Fruit fly (Drosophila melanogaster): ENCODE results near the gene baz.
A peak's percentile ranks its signal among the peaks of the same experiment; 100 is the strongest.

baz gene

dm6 chrX:17229475-17230169 is 69.8 kb downstream of the baz start (continued):
- TF ChIP-seq CG32006 (GFP tag; optimal IDR thresholded peaks at IDR 0.05) (peak; percentile 74), CG6163 (GFP tag; IDR thresholded peaks at IDR 0.05) (no peak), Sox102F (GFP tag; optimal IDR thresholded peaks at IDR 0.05) (peak; percentile 34), OdsH (GFP tag; optimal IDR thresholded peaks at IDR 0.05) (peak; percentile 57), Eip78C (GFP tag) (peak; percentile 83), CG11294 (GFP tag; IDR thresholded peaks at IDR 0.05) (no peak), Sox14 (GFP tag; optimal IDR thresholded peaks at IDR 0.05) (peak; percentile 54), CG3032 (tag; optimal IDR thresholded peaks at IDR 0.05) (peak; percentile 59), salr (GFP tag; optimal IDR thresholded peaks at IDR 0.05) (no peak), Gug (GFP tag; IDR thresholded peaks at IDR 0.05) (no peak), ss (GFP tag; optimal IDR thresholded peaks at IDR 0.05) (peak in 1 of 2 experiments; percentile 29), Sox15 (GFP tag; optimal IDR thresholded peaks at IDR 0.05) (no peak), net (GFP tag; optimal IDR thresholded peaks at IDR 0.05) (no peak), topi (GFP tag; optimal IDR thresholded peaks at IDR 0.05) (peak; percentile 0), eg (GFP tag; IDR thresholded peaks at IDR 0.05) (no peak), Ets96B (tag; optimal IDR thresholded peaks at IDR 0.05) (no peak)

DNA sequence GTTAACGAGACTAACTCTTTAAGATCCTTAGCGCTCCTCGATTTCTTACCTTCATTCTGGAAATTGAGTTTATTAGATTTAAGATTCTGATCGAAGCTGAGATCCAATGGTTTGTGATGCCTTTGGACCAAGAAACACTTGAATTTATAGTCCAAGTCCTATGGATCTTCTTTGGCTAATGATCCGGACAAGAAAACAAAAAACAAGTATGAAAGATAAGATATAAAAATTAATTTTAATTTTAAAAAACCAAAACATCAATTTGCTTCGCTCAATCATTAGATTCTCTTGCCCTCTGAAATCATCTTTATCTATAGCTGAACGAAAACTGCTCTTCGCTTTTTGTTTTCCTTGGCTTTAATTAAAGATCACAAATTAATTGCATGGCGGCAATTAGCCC is 71.1 kb downstream of the baz start, which contains the start of gene CG10597:
TSS of gene CG10597 (minus strand) at position 101 of the 400 bp plus-strand sequence.
- no peak for TF ChIP-seq fkh (GFP tag; optimal IDR thresholded peaks at IDR 0.05)
- no peak for TF ChIP-seq spab (GFP tag; optimal IDR thresholded peaks at IDR 0.05)
- TF ChIP-seq Hr39 (GFP tag; optimal IDR thresholded peaks at IDR 0.05) = no peak
- TF ChIP-seq CG8319 (GFP tag; optimal IDR thresholded peaks at IDR 0.05) = no peak
- no peak for TF ChIP-seq Sox15 (GFP tag; optimal IDR thresholded peaks at IDR 0.05)
- no peak for TF ChIP-seq vri (GFP tag; optimal IDR thresholded peaks at IDR 0.05)
- TF ChIP-seq CG6276 (GFP tag; optimal IDR thresholded peaks at IDR 0.05) = no peak
- TF ChIP-seq fd85E (GFP tag; optimal IDR thresholded peaks at IDR 0.05) = no peak
- TF ChIP-seq CG7368 (GFP tag; optimal IDR thresholded peaks at IDR 0.05) = no peak
- no peak for TF ChIP-seq esn (GFP tag; optimal IDR thresholded peaks at IDR 0.05)
- TF ChIP-seq CG34406 (GFP tag; optimal IDR thresholded peaks at IDR 0.05) = no peak
- no peak for TF ChIP-seq Hr4 (GFP tag; optimal IDR thresholded peaks at IDR 0.05)
- TF ChIP-seq CG4318 (GFP tag; optimal IDR thresholded peaks at IDR 0.05) = no peak
- TF ChIP-seq Sox102F (GFP tag; optimal IDR thresholded peaks at IDR 0.05) = no peak
- no peak for TF ChIP-seq cyc (GFP tag; optimal IDR thresholded peaks at IDR 0.05)
- no peak for TF ChIP-seq CG32006 (GFP tag; optimal IDR thresholded peaks at IDR 0.05)
- no peak for TF ChIP-seq CG16779 (tag; optimal IDR thresholded peaks at IDR 0.05)
- no peak for TF ChIP-seq CG9139 (GFP tag; optimal IDR thresholded peaks at IDR 0.05)
- TF ChIP-seq CG10631 (GFP tag; optimal IDR thresholded peaks at IDR 0.05) = no peak
- TF ChIP-seq Ets96B (tag; optimal IDR thresholded peaks at IDR 0.05) = no peak

DNA sequence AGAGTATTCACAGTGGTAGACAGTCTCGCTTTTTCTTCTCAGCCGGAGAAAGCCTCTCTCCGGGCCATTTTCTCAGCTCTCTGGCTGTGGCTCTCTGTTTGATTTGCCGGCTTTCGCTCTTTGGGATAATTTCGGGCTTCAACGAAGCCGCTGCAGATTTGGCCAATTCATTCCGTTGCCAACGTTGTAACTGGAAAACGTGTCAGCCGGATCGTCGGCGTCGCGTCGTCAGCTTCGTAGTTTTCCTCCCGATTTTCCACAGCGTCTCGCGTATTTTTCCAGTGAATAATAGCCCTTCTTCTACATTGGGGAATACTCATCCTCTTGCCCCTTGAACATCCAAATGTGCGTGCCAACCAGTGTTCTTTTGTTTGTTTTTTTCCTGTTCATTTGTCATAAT is 72.8 kb downstream of the baz start, which contains the start of gene f:
TSS of gene f (plus strand) at position 301 of the 400 bp plus-strand sequence.
- no peak for TF ChIP-seq CG6163 (GFP tag; IDR thresholded peaks at IDR 0.05)
- TF ChIP-seq eg (GFP tag; IDR thresholded peaks at IDR 0.05) = 0 out of 3 replicates have a peak, but pooled peaks have one; percentile 16

DNA sequence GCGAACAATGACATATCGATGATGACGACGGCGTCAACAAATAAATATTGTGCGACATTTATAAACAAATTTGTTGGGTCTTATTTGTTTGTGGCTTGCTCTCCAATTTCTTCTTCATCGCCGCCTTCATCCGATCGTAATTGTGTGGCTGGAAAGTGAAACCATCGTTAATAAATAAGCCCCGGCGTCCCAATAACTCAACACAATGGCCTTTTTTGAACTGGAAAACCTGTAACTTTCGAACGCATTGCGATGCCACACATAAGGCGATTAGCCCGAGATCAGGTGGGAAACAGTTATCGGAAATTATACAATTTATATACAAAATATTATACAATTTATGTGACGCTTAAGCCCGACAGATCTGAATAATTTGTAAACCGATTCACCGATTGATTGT is 76.7 kb downstream of the baz start:
- no peak for TF ChIP-seq CG11902 (GFP tag; optimal IDR thresholded peaks at IDR 0.05)
- no peak for TF ChIP-seq Ets96B (tag; optimal IDR thresholded peaks at IDR 0.05)
- no peak for TF ChIP-seq acj6 (GFP tag; optimal IDR thresholded peaks at IDR 0.05)
- TF ChIP-seq Hr38 (GFP tag; optimal IDR thresholded peaks at IDR 0.05) = no peak
- no peak for TF ChIP-seq net (GFP tag; optimal IDR thresholded peaks at IDR 0.05)
- no peak for TF ChIP-seq CG1621 (tag; optimal IDR thresholded peaks at IDR 0.05)
- no peak for TF ChIP-seq CG8319 (GFP tag; optimal IDR thresholded peaks at IDR 0.05)
- no peak for TF ChIP-seq CG4318 (GFP tag; optimal IDR thresholded peaks at IDR 0.05)
- no peak for TF ChIP-seq topi (GFP tag; optimal IDR thresholded peaks at IDR 0.05)
- TF ChIP-seq CG31627 (GFP tag; optimal IDR thresholded peaks at IDR 0.05) = no peak
- no peak for TF ChIP-seq CG16779 (tag; optimal IDR thresholded peaks at IDR 0.05)
- TF ChIP-seq CG6792 (GFP tag; optimal IDR thresholded peaks at IDR 0.05) = no peak
- TF ChIP-seq fd85E (GFP tag; optimal IDR thresholded peaks at IDR 0.05) = no peak
- TF ChIP-seq achi (GFP tag; optimal IDR thresholded peaks at IDR 0.05) = no peak
- no peak for TF ChIP-seq CG3919 (GFP tag; optimal IDR thresholded peaks at IDR 0.05)
- TF ChIP-seq fkh (GFP tag; optimal IDR thresholded peaks at IDR 0.05) = no peak
- TF ChIP-seq fd59A (GFP tag; optimal IDR thresholded peaks at IDR 0.05) = no peak
- TF ChIP-seq Smox (GFP tag; optimal IDR thresholded peaks at IDR 0.05) = no peak
- no peak for TF ChIP-seq CG6163 (GFP tag; IDR thresholded peaks at IDR 0.05)

Measured in whole organism, prepupa.